Fruit fly (Drosophila melanogaster): ENCODE results near the gene CG33725.
A peak's percentile ranks its signal among the peaks of the same experiment; 100 is the strongest.

The CG33725 gene

DNA sequence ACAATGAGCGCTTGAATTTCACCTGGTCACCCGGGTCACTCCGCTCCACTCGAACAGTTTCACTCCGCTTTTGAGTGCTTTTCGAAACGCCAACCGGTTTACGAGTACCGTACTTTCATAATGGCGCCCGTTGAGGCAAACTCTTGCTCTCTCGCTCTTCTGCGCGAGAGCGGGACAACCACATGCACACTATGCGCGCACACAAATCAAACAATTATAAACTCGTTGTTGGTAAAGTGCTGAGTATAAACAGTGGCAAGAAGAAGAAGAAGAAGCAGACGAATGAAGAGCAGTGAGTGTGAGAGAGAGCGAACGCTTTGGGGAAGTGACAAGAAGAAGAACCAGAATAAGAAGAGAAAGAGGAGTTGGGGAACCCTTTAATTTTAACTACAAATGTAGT is 14.4 kb upstream of the CG33725 start, which contains the start of gene eyg (continued):
- TF ChIP-seq psq (GFP tag; optimal IDR thresholded peaks at IDR 0.05), result peak; percentile 72
- TF ChIP-seq Vsx1 (GFP tag; optimal IDR thresholded peaks at IDR 0.05), result peak; percentile 64
- TF ChIP-seq CG9727 (GFP tag; optimal IDR thresholded peaks at IDR 0.05), result no peak
- TF ChIP-seq E2f2 (GFP tag; IDR thresholded peaks at IDR 0.05), result peak; percentile 21; the same call in 1 of the 2 replicates
- TF ChIP-seq CG6854 (GFP tag; optimal IDR thresholded peaks at IDR 0.05), result no peak
- TF ChIP-seq pzg (GFP tag; optimal IDR thresholded peaks at IDR 0.05), result no peak
- no peak for TF ChIP-seq Lim3 (GFP tag; IDR thresholded peaks at IDR 0.05)
- no peak for TF ChIP-seq CG10267 (tag; optimal IDR thresholded peaks at IDR 0.05)
- no peak for TF ChIP-seq CG6765 (GFP tag; optimal IDR thresholded peaks at IDR 0.05)
- TF ChIP-seq toy (GFP tag; IDR thresholded peaks at IDR 0.05), result no peak
- no peak for TF ChIP-seq CG7372 (GFP tag; IDR thresholded peaks at IDR 0.05)
- peak; percentile 18 for TF ChIP-seq tx (GFP tag; optimal IDR thresholded peaks at IDR 0.05)
- TF ChIP-seq ems (GFP tag; optimal IDR thresholded peaks at IDR 0.05), result no peak
- TF ChIP-seq CG30431 (GFP tag; optimal IDR thresholded peaks at IDR 0.05), result no peak
- TF ChIP-seq Pdp1 (GFP tag; optimal IDR thresholded peaks at IDR 0.05), result peak in 1 of 2 experiments; percentile 75
- no peak for TF ChIP-seq CG11093 (GFP tag; IDR thresholded peaks at IDR 0.05)
- no peak for TF ChIP-seq al (GFP tag; IDR thresholded peaks at IDR 0.05)
- TF ChIP-seq CG17802 (tag; optimal IDR thresholded peaks at IDR 0.05), result no peak
- no peak for TF ChIP-seq CG18011 (GFP tag; optimal IDR thresholded peaks at IDR 0.05)
- TF ChIP-seq so (GFP tag; IDR thresholded peaks at IDR 0.05), result peak; percentile 25; the same call in 1 of the 3 replicates
- no peak for TF ChIP-seq CG3838 (GFP tag; optimal IDR thresholded peaks at IDR 0.05)
- peak; percentile 24 for TF ChIP-seq CG2116 (GFP tag; optimal IDR thresholded peaks at IDR 0.05)
- no peak for TF ChIP-seq Rx (GFP tag; IDR thresholded peaks at IDR 0.05)
- no peak for TF ChIP-seq vfl (GFP tag; optimal IDR thresholded peaks at IDR 0.05)
- no peak for TF ChIP-seq Hand (GFP tag; optimal IDR thresholded peaks at IDR 0.05)
- TF ChIP-seq Camta (GFP tag; optimal IDR thresholded peaks at IDR 0.05), result peak; percentile 28
- TF ChIP-seq CG8924 (tag; optimal IDR thresholded peaks at IDR 0.05), result peak; percentile 44
- TF ChIP-seq CG1024 (GFP tag; IDR thresholded peaks at IDR 0.05), result 0 out of 2 replicates have a peak, but pooled peaks have one; percentile 12
- TF ChIP-seq CG1602 (GFP tag; optimal IDR thresholded peaks at IDR 0.05), result no peak
- no peak for TF ChIP-seq CG31365 (tag; optimal IDR thresholded peaks at IDR 0.05)
- TF ChIP-seq CG10462 (GFP tag; optimal IDR thresholded peaks at IDR 0.05), result no peak
- TF ChIP-seq Bdp1 (GFP tag; optimal IDR thresholded peaks at IDR 0.05), result no peak
- TF ChIP-seq CG8359 (GFP tag; optimal IDR thresholded peaks at IDR 0.05; ENCODE audit: borderline replicate concordance), result no peak
- peak; percentile 57; the same call in 1 of the 2 replicates for TF ChIP-seq ara (GFP tag; IDR thresholded peaks at IDR 0.05)
- TF ChIP-seq gem (tag; optimal IDR thresholded peaks at IDR 0.05), result no peak
- no peak for TF ChIP-seq Fer1 (GFP tag; optimal IDR thresholded peaks at IDR 0.05)
- no peak for TF ChIP-seq br (optimal IDR thresholded peaks at IDR 0.05)
- TF ChIP-seq sug (tag; optimal IDR thresholded peaks at IDR 0.05), result peak; percentile 49
- TF ChIP-seq Ssrp (tag; optimal IDR thresholded peaks at IDR 0.05), result no peak
- TF ChIP-seq Oli (tag; optimal IDR thresholded peaks at IDR 0.05), result no peak
- TF ChIP-seq Lhr (GFP tag; optimal IDR thresholded peaks at IDR 0.05), result no peak
- no peak for TF ChIP-seq salm (tag; optimal IDR thresholded peaks at IDR 0.05)
- TF ChIP-seq CG31388 (GFP tag; optimal IDR thresholded peaks at IDR 0.05), result no peak
- peak; percentile 24 for TF ChIP-seq org-1 (GFP tag; optimal IDR thresholded peaks at IDR 0.05)
- TF ChIP-seq fru (optimal IDR thresholded peaks at IDR 0.05), result no peak
- no peak for TF ChIP-seq CG11560 (tag; IDR thresholded peaks at IDR 0.05)
- TF ChIP-seq CG7357 (GFP tag; IDR thresholded peaks at IDR 0.05), result no peak
- TF ChIP-seq zen (tag; optimal IDR thresholded peaks at IDR 0.05), result peak; percentile 36
- peak; percentile 17 for TF ChIP-seq trem (tag; optimal IDR thresholded peaks at IDR 0.05)
- TF ChIP-seq CG16815 (GFP tag; optimal IDR thresholded peaks at IDR 0.05), result no peak
- no peak for TF ChIP-seq CG18599 (GFP tag; optimal IDR thresholded peaks at IDR 0.05)
- no peak for TF ChIP-seq Sin3A (optimal IDR thresholded peaks at IDR 0.05)
- no peak for TF ChIP-seq Mrtf (GFP tag; IDR thresholded peaks at IDR 0.05)
